Fruit fly (Drosophila melanogaster): ENCODE results near the gene CG4119.

The CG4119 gene

dm6 chrX:5718476-5719012 lies 52.7 kb downstream of the CG4119 start (continued):
- TF ChIP-seq zfh2 (GFP tag; optimal IDR thresholded peaks at IDR 0.05) = no peak
- TF ChIP-seq ttk (GFP tag; IDR thresholded peaks at IDR 0.05) = peak; percentile 58; the same call in 1 of the 2 replicates
- no peak for TF ChIP-seq CG4707 (GFP tag; optimal IDR thresholded peaks at IDR 0.05)
- TF ChIP-seq Taf1 (GFP tag; IDR thresholded peaks at IDR 0.05) = peak; percentile 75
- peak; percentile 23 for TF ChIP-seq CG12104 (GFP tag; optimal IDR thresholded peaks at IDR 0.05)
- peak; percentile 78 for TF ChIP-seq Ada2b (GFP tag; IDR thresholded peaks at IDR 0.05)
- TF ChIP-seq Fer3 (tag; optimal IDR thresholded peaks at IDR 0.05) = peak; percentile 82
- TF ChIP-seq br (optimal IDR thresholded peaks at IDR 0.05) = no peak
- TF ChIP-seq shn (GFP tag; optimal IDR thresholded peaks at IDR 0.05) = no peak
- TF ChIP-seq dpn (GFP tag; optimal IDR thresholded peaks at IDR 0.05) = peak in 1 of 2 experiments; percentile 49
- TF ChIP-seq ash1 (GFP tag; optimal IDR thresholded peaks at IDR 0.05) = no peak
- peak; percentile 61 for TF ChIP-seq H2.0 (GFP tag; IDR thresholded peaks at IDR 0.05)
- peak; percentile 85 for TF ChIP-seq CG13894 (tag; optimal IDR thresholded peaks at IDR 0.05)
- TF ChIP-seq nerfin-2 (GFP tag; IDR thresholded peaks at IDR 0.05; ENCODE audit: partially characterized antibody) = no peak
- TF ChIP-seq CG6654 (GFP tag; optimal IDR thresholded peaks at IDR 0.05) = no peak
- TF ChIP-seq org-1 (GFP tag; optimal IDR thresholded peaks at IDR 0.05) = peak; percentile 2
- TF ChIP-seq tx (GFP tag; optimal IDR thresholded peaks at IDR 0.05) = no peak
- TF ChIP-seq cwo (GFP tag; optimal IDR thresholded peaks at IDR 0.05) = peak; percentile 70
- TF ChIP-seq Deaf1 (tag; optimal IDR thresholded peaks at IDR 0.05) = peak; percentile 27
- TF ChIP-seq Med (GFP tag) = peak; percentile 68
- TF ChIP-seq dysf (GFP tag; IDR thresholded peaks at IDR 0.05) = peak; percentile 82
- no peak for TF ChIP-seq fu2 (GFP tag; optimal IDR thresholded peaks at IDR 0.05)
- no peak for TF ChIP-seq Dll (GFP tag; IDR thresholded peaks at IDR 0.05; ENCODE audit: partially characterized antibody)
- no peak for TF ChIP-seq cad (GFP tag; optimal IDR thresholded peaks at IDR 0.05)
- TF ChIP-seq CG14014 (GFP tag; IDR thresholded peaks at IDR 0.05) = peak; percentile 84
- peak; percentile 43 for TF ChIP-seq CG17328 (GFP tag; IDR thresholded peaks at IDR 0.05)
- TF ChIP-seq CG6689 (GFP tag; IDR thresholded peaks at IDR 0.05) = peak; percentile 65
- TF ChIP-seq CG11247 (GFP tag; IDR thresholded peaks at IDR 0.05) = peak; percentile 69
- TF ChIP-seq B-H1 (GFP tag; IDR thresholded peaks at IDR 0.05) = peak; percentile 18; the same call in 1 of the 3 replicates
- no peak for TF ChIP-seq Myb (GFP tag; optimal IDR thresholded peaks at IDR 0.05)
- TF ChIP-seq sens-2 (GFP tag; IDR thresholded peaks at IDR 0.05) = 0 out of 2 replicates have a peak, but pooled peaks have one; percentile 22
- TF ChIP-seq Awh (GFP tag; IDR thresholded peaks at IDR 0.05) = no peak
- no peak for TF ChIP-seq Mes4 (GFP tag; optimal IDR thresholded peaks at IDR 0.05)
- TF ChIP-seq CG10959 (GFP tag; IDR thresholded peaks at IDR 0.05) = 0 out of 2 replicates have a peak, but pooled peaks have one; percentile 21
- TF ChIP-seq usp (GFP tag; optimal IDR thresholded peaks at IDR 0.05) = no peak
- peak; percentile 46 for TF ChIP-seq HmgZ (tag; optimal IDR thresholded peaks at IDR 0.05)
- TF ChIP-seq Lhr (GFP tag; optimal IDR thresholded peaks at IDR 0.05) = no peak
- no peak for TF ChIP-seq prd (optimal IDR thresholded peaks at IDR 0.05)
- TF ChIP-seq prd (GFP tag; IDR thresholded peaks at IDR 0.05) = peak; percentile 71; the same call in 2 of the 3 replicates
- TF ChIP-seq odd (GFP tag; optimal IDR thresholded peaks at IDR 0.05) = peak; percentile 11
- no peak for TF ChIP-seq bbx (GFP tag; IDR thresholded peaks at IDR 0.05; ENCODE audit: partially characterized antibody)
- TF ChIP-seq CG31441 (GFP tag; IDR thresholded peaks at IDR 0.05) = 0 out of 2 replicates have a peak, but pooled peaks have one; percentile 35
- TF ChIP-seq bowl (GFP tag; IDR thresholded peaks at IDR 0.05) = peak; percentile 49; the same call in 1 of the 2 replicates
- 0 out of 3 replicates have a peak, but pooled peaks have one; percentile 22 for TF ChIP-seq CG17361 (GFP tag; IDR thresholded peaks at IDR 0.05)
- TF ChIP-seq CG4328 (GFP tag; optimal IDR thresholded peaks at IDR 0.05) = peak; percentile 28
- no peak for TF ChIP-seq inv (GFP tag; IDR thresholded peaks at IDR 0.05; ENCODE audit: partially characterized antibody)
- TF ChIP-seq Oli (tag; optimal IDR thresholded peaks at IDR 0.05) = peak; percentile 59
- TF ChIP-seq p53 (GFP tag; optimal IDR thresholded peaks at IDR 0.05) = no peak
- TF ChIP-seq CG12769 (tag; optimal IDR thresholded peaks at IDR 0.05) = peak; percentile 66
- no peak for TF ChIP-seq Lpt (GFP tag; optimal IDR thresholded peaks at IDR 0.05)
- peak; percentile 39; the same call in 1 of the 2 replicates for TF ChIP-seq Oaz (GFP tag; IDR thresholded peaks at IDR 0.05)

Data from whole organism, embryonic.